Worm (Caenorhabditis elegans) whole organism, mixed stage, embryonic: Measurements from ENCODE around the gene M110.10.

ENCODE experiments used
- M03D4.4 ChIP-seq: sonication (generic microtip); optimal IDR thresholded peaks from 2 replicates; lab custom pipeline; 2017; ENCODE audit warnings: mild to moderate bottlenecking, missing genetic modification characterization, missing compliant biosample characterization
- blmp-1 ChIP-seq: fragments of 150-350 bp; optimal IDR thresholded peaks from 2 replicates; lab custom pipeline; 2014; ENCODE audit warnings: missing biosample characterization, missing genetic modification characterization
- ceh-43 ChIP-seq: fragments of 200-800 bp; sonication (Bioruptor generic); optimal IDR thresholded peaks from 2 replicates; lab custom pipeline; 2018; ENCODE audit warnings: mild to moderate bottlenecking, missing genetic modification characterization, moderate library complexity, missing compliant biosample characterization
- ceh-83 ChIP-seq: fragments of 200-800 bp; sonication (Bioruptor generic); optimal IDR thresholded peaks from 2 replicates; lab custom pipeline; 2018; ENCODE audit warnings: mild to moderate bottlenecking, missing genetic modification characterization, missing compliant biosample characterization
- ces-1 ChIP-seq: fragments of 150-350 bp; optimal IDR thresholded peaks from 2 replicates; lab custom pipeline; 2014; ENCODE audit warnings: missing biosample characterization, missing genetic modification reagents, missing genetic modification characterization
- cnd-1 ChIP-seq: fragments of 200-800 bp; sonication (Bioruptor generic); optimal IDR thresholded peaks from 2 replicates; lab custom pipeline; 2018; ENCODE audit warnings: mild to moderate bottlenecking, missing genetic modification characterization, missing compliant biosample characterization
- drap-1 ChIP-seq: fragments of 200-800 bp; sonication (Bioruptor generic); optimal IDR thresholded peaks from 3 replicates; lab custom pipeline; 2018; ENCODE audit warnings: mild to moderate bottlenecking, missing genetic modification characterization, missing compliant biosample characterization
- elt-1 ChIP-seq: sonication (generic microtip); optimal IDR thresholded peaks from 2 replicates; lab custom pipeline; 2017; ENCODE audit warnings: missing genetic modification characterization, mild to moderate bottlenecking, missing compliant biosample characterization, antibody characterized with exemption, moderate library complexity, borderline replicate concordance; ENCODE audit not compliant: insufficient read depth
- elt-3 ChIP-seq: fragments of 150-350 bp; optimal IDR thresholded peaks from 2 replicates; lab custom pipeline; 2014; ENCODE audit warnings: missing biosample characterization, missing genetic modification characterization
- flh-1 ChIP-seq: fragments of 200-800 bp; sonication (Bioruptor generic); optimal IDR thresholded peaks from 2 replicates; lab custom pipeline; 2018; ENCODE audit warnings: mild to moderate bottlenecking, missing genetic modification characterization, moderate library complexity, missing compliant biosample characterization
- ham-2 ChIP-seq: fragments of 200-800 bp; sonication (Bioruptor generic); optimal IDR thresholded peaks from 2 replicates; lab custom pipeline; 2018; ENCODE audit warnings: mild to moderate bottlenecking, missing genetic modification characterization, missing compliant biosample characterization
- hlh-1 ChIP-seq: fragments of 150-350 bp; optimal IDR thresholded peaks from 2 replicates; lab custom pipeline; 2014; ENCODE audit warnings: missing biosample characterization, missing genetic modification reagents, missing genetic modification characterization
- lin-13 ChIP-seq: fragments of 150-350 bp; optimal IDR thresholded peaks from 2 replicates; lab custom pipeline; 2014; ENCODE audit warnings: missing biosample characterization, missing genetic modification characterization
- lin-32 ChIP-seq: fragments of 200-800 bp; sonication (Bioruptor generic); optimal IDR thresholded peaks from 2 replicates; lab custom pipeline; 2018; ENCODE audit warnings: mild to moderate bottlenecking, missing genetic modification characterization, missing compliant biosample characterization
- lsy-2 ChIP-seq: fragments of 150-350 bp; optimal IDR thresholded peaks from 2 replicates; lab custom pipeline; 2014; ENCODE audit warnings: missing biosample characterization, missing genetic modification characterization
- mab-5 ChIP-seq: fragments of 150-350 bp; optimal IDR thresholded peaks from 2 replicates; lab custom pipeline; 2014; ENCODE audit warnings: missing biosample characterization, missing genetic modification characterization
- mep-1 ChIP-seq: fragments of 150-350 bp; optimal IDR thresholded peaks from 2 replicates; lab custom pipeline; 2017; ENCODE audit warnings: missing biosample characterization, missing genetic modification reagents, missing genetic modification characterization, inconsistent platforms
- mls-2 ChIP-seq: sonication (generic microtip); optimal IDR thresholded peaks from 2 replicates; lab custom pipeline; 2016; ENCODE audit warnings: mild to moderate bottlenecking, missing genetic modification characterization, moderate library complexity, missing compliant biosample characterization
- nhr-2 ChIP-seq: fragments of 150-350 bp; optimal IDR thresholded peaks from 2 replicates; lab custom pipeline; 2014; ENCODE audit warnings: missing biosample characterization, missing genetic modification characterization
- nhr-237 ChIP-seq: fragments of 150-350 bp; optimal IDR thresholded peaks from 2 replicates; lab custom pipeline; 2014; ENCODE audit warnings: missing biosample characterization, missing genetic modification characterization
- nhr-28 ChIP-seq: fragments of 150-350 bp; optimal IDR thresholded peaks from 2 replicates; lab custom pipeline; 2014; ENCODE audit warnings: missing biosample characterization, missing genetic modification characterization
- nhr-76 ChIP-seq: sonication (generic microtip); optimal IDR thresholded peaks from 2 replicates; lab custom pipeline; 2017; ENCODE audit warnings: missing biosample characterization, missing genetic modification characterization
- pha-4 ChIP-seq: fragments of 150-350 bp; optimal IDR thresholded peaks from 2 replicates; lab custom pipeline; 2018; ENCODE audit warnings: missing biosample characterization, missing genetic modification reagents, missing genetic modification characterization
- snpc-4 ChIP-seq: fragments of 150-350 bp; optimal IDR thresholded peaks from 2 replicates; lab custom pipeline; 2014; ENCODE audit warnings: missing biosample characterization, missing genetic modification characterization
- sptf-1 ChIP-seq: sonication (generic microtip); optimal IDR thresholded peaks from 2 replicates; lab custom pipeline; 2017; ENCODE audit warnings: mild to moderate bottlenecking, missing genetic modification characterization, moderate library complexity, missing compliant biosample characterization
- tbx-8 ChIP-seq: fragments of 200-800 bp; sonication (Bioruptor generic); optimal IDR thresholded peaks from 2 replicates; lab custom pipeline; 2018; ENCODE audit warnings: mild to moderate bottlenecking, missing genetic modification characterization, moderate library complexity, missing compliant biosample characterization
- unc-120 ChIP-seq: sonication (generic microtip); optimal IDR thresholded peaks from 2 replicates; lab custom pipeline; 2017; ENCODE audit warnings: missing genetic modification characterization, missing compliant biosample characterization; ENCODE audit not compliant: poor library complexity, severe bottlenecking
- unc-39 ChIP-seq: fragments of 150-350 bp; optimal IDR thresholded peaks from 2 replicates; lab custom pipeline; 2014; ENCODE audit warnings: missing biosample characterization, missing genetic modification characterization
- zip-8 ChIP-seq: fragments of 150-350 bp; optimal IDR thresholded peaks from 2 replicates; lab custom pipeline; 2014; ENCODE audit warnings: missing biosample characterization, missing genetic modification characterization
- ztf-11 ChIP-seq: fragments of 150-350 bp; optimal IDR thresholded peaks from 2 replicates; lab custom pipeline; 2014; ENCODE audit warnings: missing biosample characterization, missing genetic modification characterization

M110.10 gene

DNA sequence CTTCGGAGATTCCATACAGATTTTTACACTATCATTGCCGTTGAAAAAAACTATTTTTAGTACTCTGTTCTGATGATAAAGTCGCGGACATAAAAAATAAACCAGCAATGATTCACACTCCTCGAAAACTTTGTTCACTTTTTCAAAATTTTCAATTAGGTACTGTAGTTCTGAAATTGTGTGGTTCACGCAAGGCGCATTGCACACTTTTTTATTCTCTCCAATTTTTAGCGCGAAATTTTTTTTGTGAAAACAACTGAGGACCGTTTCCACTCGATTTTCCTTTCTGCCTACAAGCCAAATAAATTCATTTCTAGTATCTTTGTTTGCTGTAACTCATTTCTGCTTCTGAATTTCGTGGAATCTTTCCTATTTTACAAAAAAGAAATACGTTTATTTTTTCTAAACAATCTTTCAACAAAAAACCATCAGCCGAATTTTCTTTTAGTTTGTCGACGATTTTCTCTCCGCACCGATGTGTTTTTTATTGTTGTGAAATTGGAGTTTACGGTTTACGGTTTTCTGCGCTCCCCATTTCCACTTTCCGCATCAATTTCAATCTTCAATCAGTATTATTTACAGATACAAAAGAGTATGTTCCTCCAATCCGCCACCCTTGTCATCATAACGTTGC is 39.0 kb upstream of the M110.10 start, which contains the start of gene F35C11.5:
TSS of gene F35C11.5 (plus strand) at position 584 of the 634 bp plus-strand sequence.
- TF ChIP-seq ceh-43 (GFP tag; lab: Kevin White, UChicago) (no peak), hlh-1 (tag; lab: Kevin White, UChicago) (no peak), mls-2 (tag; lab: Kevin White, UChicago) (no peak), ham-2 (no peak)

DNA sequence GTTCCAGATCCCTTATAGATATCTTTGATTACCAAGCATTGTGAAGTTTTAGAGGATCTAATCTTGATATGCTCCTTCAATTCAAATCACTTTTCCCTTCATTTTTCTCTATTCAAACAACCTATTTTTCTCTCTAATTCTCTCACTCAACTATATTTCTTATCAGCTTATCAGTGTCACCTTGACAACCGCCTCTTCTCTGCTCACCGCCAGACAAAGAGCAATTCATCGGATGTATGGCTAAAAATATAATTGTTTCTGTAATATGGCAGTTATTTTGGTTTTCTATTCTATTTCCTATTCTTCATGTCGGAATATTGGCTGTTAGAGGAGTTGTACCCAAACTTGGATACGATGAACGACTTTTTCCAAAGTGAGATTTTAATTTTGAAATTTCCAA is 35.4 kb upstream of the M110.10 start:
- TF ChIP-seq ham-2 (no peak), flh-1 (GFP tag; lab: Kevin White, UChicago) (no peak), zip-8 (tag; lab: Kevin White, UChicago) (no peak)

DNA sequence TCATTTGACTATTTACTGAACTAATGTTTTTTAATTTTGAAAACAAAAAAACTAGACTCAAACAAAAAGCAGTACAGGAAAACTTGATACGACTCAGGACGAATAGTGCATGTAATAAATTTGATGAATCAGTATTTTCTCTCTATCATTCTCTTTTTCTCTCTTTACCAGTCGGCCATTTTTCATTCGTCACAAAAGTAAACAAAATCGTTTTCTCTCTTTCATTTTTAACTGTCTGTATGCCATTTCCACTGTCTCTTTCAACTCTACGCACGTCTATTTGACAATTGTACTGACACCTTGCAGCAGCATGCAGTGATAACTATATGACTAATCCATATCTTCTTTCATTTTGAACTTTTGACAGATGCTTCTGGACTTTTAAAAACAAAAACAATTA is 34.5 kb upstream of the M110.10 start, which contains the start of the genes F35C11.2 and F35C11.4:
TSS of gene F35C11.2 (minus strand) at position 90 of the 400 bp plus-strand sequence.
TSS of gene F35C11.4 (plus strand) at position 260 of the 400 bp plus-strand sequence.
- no peak for TF ChIP-seq elt-1 (tag; lab: Kevin White, UChicago)
- TF ChIP-seq, all 35 proteins: peak for 0

- TF ChIP-seq ham-2 (no peak), lin-32 (GFP tag; lab: Kevin White, UChicago) (no peak), ceh-83 (no peak), M03D4.4 (no peak), mab-5 (tag; lab: Kevin White, UChicago) (no peak), cnd-1 (no peak), snpc-4 (tag; lab: Kevin White, UChicago) (no peak), ztf-11 (tag; lab: Kevin White, UChicago) (no peak), lin-13 (tag; lab: Kevin White, UChicago) (no peak), mls-2 (tag; lab: Kevin White, UChicago) (no peak), drap-1 (no peak), unc-39 (tag; lab: Kevin White, UChicago) (no peak), sptf-1 (tag; lab: Kevin White, UChicago) (no peak), lsy-2 (no peak), ces-1 (GFP tag; lab: Kevin White, UChicago) (no peak), flh-1 (GFP tag; lab: Kevin White, UChicago) (no peak), ceh-43 (GFP tag; lab: Kevin White, UChicago) (no peak), nhr-237 (no peak), pha-4 (no peak), unc-120 (tag; lab: Kevin White, UChicago) (no peak)
- TF ChIP-seq, all 35 proteins: peak for 0
These were observed 32.2 kb upstream of the M110.10 start, which contains the start of gene F35C11.3 for ce11 chrII:8246476-8246875. Gene F35C11.3 (plus strand): TSS chrII:8246776.

- TF ChIP-seq zip-8 (tag; lab: Kevin White, UChicago), result no peak
- no peak for TF ChIP-seq nhr-76 (tag; lab: Kevin White, UChicago)
- no peak for TF ChIP-seq snpc-4 (tag; lab: Kevin White, UChicago)
- TF ChIP-seq lin-13 (tag; lab: Kevin White, UChicago), result no peak
- TF ChIP-seq mep-1 (tag; lab: Kevin White, UChicago), result no peak
- no peak for TF ChIP-seq ztf-11 (tag; lab: Kevin White, UChicago)
These were observed 23.9 kb upstream of the M110.10 start, which contains the start of gene nlp-5 for ce11 chrII:8238155-8238554. Gene nlp-5 (plus strand): TSS chrII:8238455.

DNA sequence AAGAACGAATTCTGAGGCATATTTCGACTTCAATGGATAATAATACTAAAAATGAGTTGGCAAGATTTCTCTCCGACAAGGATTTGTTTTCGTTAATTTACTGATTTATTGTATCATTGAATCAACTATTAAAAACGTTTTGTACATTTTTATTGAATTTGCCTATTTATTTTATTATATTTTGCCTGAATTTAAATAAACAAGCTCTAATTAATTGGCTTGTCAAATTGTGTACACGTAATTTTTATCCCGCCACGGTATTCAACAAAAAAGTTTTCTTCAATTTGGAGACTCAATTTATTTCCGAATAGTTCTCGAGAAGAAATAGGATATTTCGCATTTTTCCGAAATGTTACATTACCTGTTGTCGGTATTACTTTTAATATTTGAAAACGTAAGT is 18.2 kb upstream of the M110.10 start, which contains the start of gene M110.7:
TSS of gene M110.7 (plus strand) at position 301 of the 400 bp plus-strand sequence.
- no peak for TF ChIP-seq ham-2
- TF ChIP-seq ceh-83, result no peak
- TF ChIP-seq nhr-28 (tag; lab: Kevin White, UChicago), result no peak
- TF ChIP-seq hlh-1 (tag; lab: Kevin White, UChicago), result no peak
- no peak for TF ChIP-seq M03D4.4
- no peak for TF ChIP-seq zip-8 (tag; lab: Kevin White, UChicago)
- TF ChIP-seq mep-1 (tag; lab: Kevin White, UChicago), result no peak

- TF ChIP-seq nhr-2 (tag; lab: Kevin White, UChicago) (no peak), blmp-1 (tag; lab: Kevin White, UChicago) (no peak), ceh-43 (GFP tag; lab: Kevin White, UChicago) (no peak), tbx-8 (GFP tag; lab: Kevin White, UChicago) (no peak), hlh-1 (tag; lab: Kevin White, UChicago) (no peak), elt-3 (tag; lab: Kevin White, UChicago) (no peak), mls-2 (tag; lab: Kevin White, UChicago) (no peak), nhr-76 (tag; lab: Kevin White, UChicago) (no peak), nhr-237 (no peak), flh-1 (GFP tag; lab: Kevin White, UChicago) (no peak), elt-1 (tag; lab: Kevin White, UChicago) (no peak), mep-1 (tag; lab: Kevin White, UChicago) (no peak), ceh-83 (no peak), ces-1 (GFP tag; lab: Kevin White, UChicago) (no peak), nhr-28 (tag; lab: Kevin White, UChicago) (no peak), unc-39 (tag; lab: Kevin White, UChicago) (no peak), lin-13 (tag; lab: Kevin White, UChicago) (no peak), ztf-11 (tag; lab: Kevin White, UChicago) (no peak)
These were observed 16.7 kb upstream of the M110.10 start, which contains the start of gene M110.9 for ce11 chrII:8230976-8231375. Gene M110.9 (plus strand): TSS chrII:8231276.
